Fruit fly (Drosophila melanogaster) whole organism, embryonic: ENCODE measurements around the gene CG12974.

Experiments used
- Atf3 ChIP-seq: fragments of 200-800 bp; sonication (Bioruptor generic); optimal IDR thresholded peaks from 3 replicates; lab custom pipeline; 2016; ENCODE audit warnings: missing biosample characterization, missing genetic modification characterization
- C15 ChIP-seq: fragments of 200-800 bp; sonication (Bioruptor generic); IDR thresholded peaks from 3 replicates; pipeline ENCODE4 v1.3.6; 2022; ENCODE audit warnings: missing biosample characterization, missing genetic modification characterization
- CG10147 ChIP-seq: fragments of 200-800 bp; sonication (Bioruptor generic); optimal IDR thresholded peaks from 2 replicates; lab custom pipeline; 2019; ENCODE audit warnings: missing biosample characterization, mild to moderate bottlenecking, missing genetic modification characterization, moderate library complexity
- CG11398 ChIP-seq: fragments of 200-800 bp; sonication (Bioruptor generic); optimal IDR thresholded peaks from 2 replicates; lab custom pipeline; 2016; ENCODE audit warnings: missing biosample characterization, missing genetic modification characterization
- CG1233 ChIP-seq: fragments of 200-800 bp; sonication (Bioruptor generic); optimal IDR thresholded peaks from 4 replicates; lab custom pipeline; 2018; ENCODE audit warnings: missing biosample characterization, mild to moderate bottlenecking, missing genetic modification characterization
- CG13296 ChIP-seq: fragments of 200-800 bp; sonication (Bioruptor generic); optimal IDR thresholded peaks from 3 replicates; lab custom pipeline; 2018; ENCODE audit warnings: missing biosample characterization, mild to moderate bottlenecking, missing genetic modification characterization
- CG13624 ChIP-seq: fragments of 200-800 bp; sonication (Bioruptor generic); optimal IDR thresholded peaks from 2 replicates; lab custom pipeline; 2016; ENCODE audit warnings: missing biosample characterization, missing genetic modification characterization
- CG15269 ChIP-seq: fragments of 200-800 bp; sonication (Bioruptor generic); optimal IDR thresholded peaks from 2 replicates; lab custom pipeline; 2018; ENCODE audit warnings: missing biosample characterization, mild to moderate bottlenecking, missing genetic modification characterization, moderate library complexity
- CG1603 ChIP-seq: fragments of 200-800 bp; sonication (Bioruptor generic); optimal IDR thresholded peaks from 2 replicates; lab custom pipeline; 2019; ENCODE audit warnings: missing biosample characterization, mild to moderate bottlenecking, missing genetic modification characterization, moderate library complexity
- CG17385 ChIP-seq: fragments of 200-800 bp; sonication (Bioruptor generic); optimal IDR thresholded peaks from 3 replicates; lab custom pipeline; 2018; ENCODE audit warnings: missing biosample characterization, mild to moderate bottlenecking, missing genetic modification characterization
- CG2116 ChIP-seq: fragments of 200-800 bp; sonication (Bioruptor generic); optimal IDR thresholded peaks from 3 replicates; lab custom pipeline; 2018; ENCODE audit warnings: missing biosample characterization, mild to moderate bottlenecking, missing genetic modification characterization
- CG2678 ChIP-seq: fragments of 200-800 bp; sonication (Bioruptor generic); optimal IDR thresholded peaks from 3 replicates; lab custom pipeline; 2019; ENCODE audit warnings: missing biosample characterization, mild to moderate bottlenecking, missing genetic modification characterization, moderate library complexity
- CG32772 ChIP-seq: fragments of 200-800 bp; sonication (Bioruptor generic); IDR thresholded peaks from 2 replicates; pipeline ENCODE4 v1.3.6; 2022; ENCODE audit warnings: missing biosample characterization, missing genetic modification characterization
- CG7556 ChIP-seq: fragments of 200-800 bp; sonication (Bioruptor generic); optimal IDR thresholded peaks from 2 replicates; lab custom pipeline; 2017; ENCODE audit warnings: missing biosample characterization, mild to moderate bottlenecking, missing genetic modification characterization
- CG7928 ChIP-seq: fragments of 200-800 bp; sonication (Bioruptor generic); optimal IDR thresholded peaks from 2 replicates; lab custom pipeline; 2017; ENCODE audit warnings: missing biosample characterization, mild to moderate bottlenecking, missing genetic modification characterization
- CG8388 ChIP-seq: fragments of 200-800 bp; sonication (Bioruptor generic); optimal IDR thresholded peaks from 2 replicates; lab custom pipeline; 2019; ENCODE audit warnings: missing biosample characterization, mild to moderate bottlenecking, missing genetic modification characterization, moderate library complexity
- CG8765 ChIP-seq: fragments of 200-800 bp; sonication (Bioruptor generic); IDR thresholded peaks from 2 replicates; pipeline ENCODE4 v1.3.6; 2022; ENCODE audit warnings: missing biosample characterization, missing genetic modification characterization
- CG9215 ChIP-seq: fragments of 200-800 bp; sonication (Bioruptor generic); IDR thresholded peaks from 2 replicates; pipeline ENCODE4 v1.3.6; 2022; ENCODE audit warnings: missing biosample characterization, missing genetic modification characterization
- CTCF ChIP-seq: fragments of 200-800 bp; sonication (Bioruptor generic); optimal IDR thresholded peaks from 2 replicates; lab custom pipeline; 2017; ENCODE audit warnings: missing biosample characterization, mild to moderate bottlenecking, missing genetic modification characterization, moderate library complexity
- D19B ChIP-seq: fragments of 200-800 bp; sonication (Bioruptor generic); optimal IDR thresholded peaks from 2 replicates; lab custom pipeline; 2017; ENCODE audit warnings: missing biosample characterization, mild to moderate bottlenecking, missing genetic modification characterization
- Dbx ChIP-seq: fragments of 200-800 bp; sonication (Bioruptor generic); IDR thresholded peaks from 3 replicates; pipeline ENCODE4 v1.3.6; 2022; ENCODE audit warnings: missing biosample characterization, missing genetic modification characterization
- Doc3 ChIP-seq: fragments of 200-800 bp; sonication (Bioruptor generic); IDR thresholded peaks from 3 replicates; pipeline ENCODE4 v1.3.6; 2022; ENCODE audit warnings: missing biosample characterization, missing genetic modification characterization; ENCODE audit not compliant: partially characterized antibody
- Eip74EF ChIP-seq, 2 experiments: fragments of 200-800 bp in 1 of 2; fragments of >200 bp in 1 of 2; sonication (Bioruptor generic) in 1 of 2; optimal IDR thresholded peaks; 2 replicates each; lab custom pipeline; 2017 to 2019; ENCODE audit warnings: missing biosample characterization in 2 of 2, missing genetic modification characterization in 2 of 2, mild to moderate bottlenecking in 1 of 2, moderate library complexity in 1 of 2
- Elba2 ChIP-seq: fragments of 200-800 bp; sonication (Bioruptor generic); optimal IDR thresholded peaks from 3 replicates; lab custom pipeline; 2016; ENCODE audit warnings: missing biosample characterization, missing genetic modification characterization
- Gug ChIP-seq: fragments of 200-800 bp; sonication (Bioruptor generic); IDR thresholded peaks from 4 replicates; pipeline ENCODE4 v1.3.6; 2022; ENCODE audit warnings: missing biosample characterization, missing genetic modification characterization
- HLHmδ ChIP-seq: fragments of 200-800 bp; sonication (Bioruptor generic); optimal IDR thresholded peaks from 2 replicates; lab custom pipeline; 2018; ENCODE audit warnings: missing biosample characterization, mild to moderate bottlenecking, missing genetic modification characterization, moderate library complexity
- NC2α ChIP-seq: fragments of 200-800 bp; sonication (Bioruptor generic); optimal IDR thresholded peaks from 2 replicates; lab custom pipeline; 2016; ENCODE audit warnings: missing biosample characterization, missing genetic modification characterization
- Poxn ChIP-seq: fragments of 200-800 bp; sonication (Bioruptor generic); IDR thresholded peaks from 2 replicates; pipeline ENCODE4 v1.3.6; 2022; ENCODE audit warnings: missing biosample characterization, missing genetic modification characterization
- Ptx1 ChIP-seq: fragments of 200-800 bp; sonication (Bioruptor generic); IDR thresholded peaks from 2 replicates; pipeline ENCODE4 v1.3.6; 2022; ENCODE audit warnings: missing biosample characterization, missing genetic modification characterization
- Scr ChIP-seq: fragments of 200-800 bp; sonication (Bioruptor generic); IDR thresholded peaks from 2 replicates; pipeline ENCODE4 v1.3.6; 2022; ENCODE audit warnings: missing biosample characterization, missing genetic modification characterization; ENCODE audit not compliant: partially characterized antibody
- Side ChIP-seq: fragments of 200-800 bp; sonication (Bioruptor generic); optimal IDR thresholded peaks from 2 replicates; lab custom pipeline; 2016; ENCODE audit warnings: missing biosample characterization, missing genetic modification characterization
- Ssrp ChIP-seq: fragments of 200-800 bp; sonication (Bioruptor generic); optimal IDR thresholded peaks from 2 replicates; lab custom pipeline; 2018; ENCODE audit warnings: missing biosample characterization, mild to moderate bottlenecking, missing genetic modification characterization, moderate library complexity
- ato ChIP-seq: fragments of 200-800 bp; sonication (Bioruptor generic); IDR thresholded peaks from 2 replicates; pipeline ENCODE4 v1.3.6; 2022; ENCODE audit warnings: missing biosample characterization, missing genetic modification characterization; ENCODE audit not compliant: partially characterized antibody
- bbx ChIP-seq: fragments of 200-800 bp; sonication (Bioruptor generic); IDR thresholded peaks from 2 replicates; pipeline ENCODE4 v1.3.6; 2022; ENCODE audit warnings: missing biosample characterization, missing genetic modification characterization; ENCODE audit not compliant: partially characterized antibody
- btn ChIP-seq: fragments of 200-800 bp; sonication (Bioruptor generic); optimal IDR thresholded peaks from 2 replicates; lab custom pipeline; 2016; ENCODE audit warnings: missing biosample characterization, missing genetic modification characterization
- cato ChIP-seq: fragments of 200-800 bp; sonication (Bioruptor generic); optimal IDR thresholded peaks from 2 replicates; lab custom pipeline; 2016; ENCODE audit warnings: missing biosample characterization, missing genetic modification characterization, borderline replicate concordance
- crc ChIP-seq: fragments of 200-800 bp; sonication (Bioruptor generic); optimal IDR thresholded peaks from 2 replicates; lab custom pipeline; 2016; ENCODE audit warnings: missing biosample characterization, missing genetic modification characterization
- ewg ChIP-seq: fragments of 200-800 bp; sonication (Bioruptor generic); optimal IDR thresholded peaks from 3 replicates; lab custom pipeline; 2017; ENCODE audit warnings: mild to moderate bottlenecking, missing biosample characterization, missing genetic modification reagents, missing genetic modification characterization
- ham ChIP-seq: fragments of 200-800 bp; sonication (Bioruptor generic); IDR thresholded peaks from 2 replicates; pipeline ENCODE4 v1.3.6; 2022; ENCODE audit warnings: missing biosample characterization, missing genetic modification characterization
- hbn ChIP-seq: fragments of 200-800 bp; sonication (Bioruptor generic); IDR thresholded peaks from 2 replicates; pipeline ENCODE4 v1.3.6; 2022; ENCODE audit warnings: missing biosample characterization, missing genetic modification characterization; ENCODE audit not compliant: partially characterized antibody
- ind ChIP-seq: fragments of 200-800 bp; sonication (Bioruptor generic); optimal IDR thresholded peaks from 3 replicates; lab custom pipeline; 2016; ENCODE audit warnings: missing biosample characterization, missing genetic modification characterization
- kay ChIP-seq: fragments of 200-800 bp; sonication (Bioruptor generic); optimal IDR thresholded peaks from 2 replicates; lab custom pipeline; 2016; ENCODE audit warnings: missing biosample characterization, missing genetic modification characterization
- mirr ChIP-seq: fragments of 200-800 bp; sonication (Bioruptor generic); optimal IDR thresholded peaks from 3 replicates; lab custom pipeline; 2018; ENCODE audit warnings: missing biosample characterization, mild to moderate bottlenecking, missing genetic modification characterization
- pho ChIP-seq: fragments of 200-800 bp; sonication (Bioruptor generic); optimal IDR thresholded peaks from 2 replicates; lab custom pipeline; 2016; ENCODE audit warnings: missing biosample characterization, missing genetic modification characterization
- sima ChIP-seq: fragments of 200-800 bp; sonication (Bioruptor generic); optimal IDR thresholded peaks from 2 replicates; lab custom pipeline; 2016; ENCODE audit warnings: missing biosample characterization, missing genetic modification characterization
- tin ChIP-seq: fragments of 200-800 bp; sonication (Bioruptor generic); optimal IDR thresholded peaks from 3 replicates; lab custom pipeline; 2016; ENCODE audit warnings: missing biosample characterization, missing genetic modification characterization
- tio ChIP-seq: fragments of 200-800 bp; sonication (Bioruptor generic); optimal IDR thresholded peaks from 2 replicates; lab custom pipeline; 2017; ENCODE audit warnings: missing biosample characterization, missing genetic modification characterization, inconsistent platforms
- unc-4 ChIP-seq: fragments of 200-800 bp; sonication (Bioruptor generic); IDR thresholded peaks from 2 replicates; pipeline ENCODE4 v1.3.6; 2022; ENCODE audit warnings: missing biosample characterization, missing genetic modification characterization; ENCODE audit not compliant: partially characterized antibody
- zen ChIP-seq: fragments of 200-800 bp; sonication (Bioruptor generic); optimal IDR thresholded peaks from 3 replicates; lab custom pipeline; 2018; ENCODE audit warnings: missing biosample characterization, mild to moderate bottlenecking, missing genetic modification characterization, moderate library complexity
- zen2 ChIP-seq: fragments of 200-800 bp; sonication (Bioruptor generic); IDR thresholded peaks from 3 replicates; pipeline ENCODE4 v1.3.6; 2022; ENCODE audit warnings: missing biosample characterization, missing genetic modification characterization; ENCODE audit not compliant: partially characterized antibody
- zf30C ChIP-seq: fragments of 200-800 bp; sonication (Bioruptor generic); optimal IDR thresholded peaks from 3 replicates; lab custom pipeline; 2018; ENCODE audit warnings: missing biosample characterization, mild to moderate bottlenecking, missing genetic modification characterization
- zfh1 ChIP-seq: fragments of 200-800 bp; sonication (Bioruptor generic); IDR thresholded peaks from 3 replicates; pipeline ENCODE4 v1.3.6; 2022; ENCODE audit warnings: missing biosample characterization, missing genetic modification characterization

The CG12974 gene

dm6 chr3L:21259257-21259656 lies 26.5 kb downstream of the CG12974 start (continued):
- TF ChIP-seq Eip74EF (GFP tag; optimal IDR thresholded peaks at IDR 0.05; lab: Kevin White, UChicago) (no peak), Elba2 (GFP tag; lab: Kevin White, UChicago) (no peak), zen (tag; lab: Kevin White, UChicago) (no peak), HLHmδ (GFP tag; lab: Kevin White, UChicago) (peak; percentile 32), CG7928 (GFP tag; lab: Kevin White, UChicago) (no peak), CG2116 (GFP tag; lab: Kevin White, UChicago) (no peak), CG13296 (GFP tag; lab: Kevin White, UChicago) (no peak), CTCF (no peak), Dbx (GFP tag; lab: Robert Waterston, UW) (no peak), pho (GFP tag; lab: Kevin White, UChicago) (no peak), CG1233 (GFP tag; lab: Kevin White, UChicago) (no peak), NC2α (no peak), CG11398 (GFP tag; lab: Kevin White, UChicago) (no peak), crc (no peak), tin (GFP tag; lab: Kevin White, UChicago) (no peak), Side (GFP tag; lab: Kevin White, UChicago) (no peak), zfh1 (no peak), Gug (GFP tag; lab: Robert Waterston, UW) (no peak), tio (GFP tag; lab: Kevin White, UChicago) (no peak), CG7556 (GFP tag; lab: Kevin White, UChicago) (no peak), ind (no peak), D19B (GFP tag; lab: Kevin White, UChicago) (no peak), unc-4 (GFP tag; lab: Robert Waterston, UW) (no peak), kay (GFP tag; lab: Kevin White, UChicago) (no peak), CG8388 (GFP tag; lab: Kevin White, UChicago) (no peak), ewg (peak; percentile 32), cato (GFP tag; lab: Kevin White, UChicago) (no peak), CG1603 (tag; lab: Kevin White, UChicago) (peak; percentile 57), Poxn (no peak), zen2 (GFP tag; lab: Robert Waterston, UW) (no peak), Ssrp (tag; lab: Kevin White, UChicago) (peak; percentile 9), ato (GFP tag; lab: Robert Waterston, UW) (no peak), sima (GFP tag; lab: Kevin White, UChicago) (no peak), hbn (GFP tag; lab: Robert Waterston, UW) (no peak), CG15269 (tag; lab: Kevin White, UChicago) (no peak), mirr (GFP tag; lab: Kevin White, UChicago) (no peak), Doc3 (GFP tag; lab: Robert Waterston, UW) (no peak), Atf3 (no peak), bbx (GFP tag; lab: Robert Waterston, UW) (no peak), CG2678 (tag; lab: Kevin White, UChicago) (peak; percentile 18), CG10147 (no peak), Scr (GFP tag; lab: Robert Waterston, UW) (no peak), C15 (GFP tag; lab: Robert Waterston, UW) (no peak), zf30C (GFP tag; lab: Kevin White, UChicago) (no peak), btn (GFP tag; lab: Kevin White, UChicago) (no peak), CG9215 (no peak), CG13624 (GFP tag; lab: Kevin White, UChicago) (no peak), CG8765 (no peak), Ptx1 (GFP tag; lab: Robert Waterston, UW) (no peak), CG17385 (GFP tag; lab: Kevin White, UChicago) (no peak), CG32772 (GFP tag; lab: Robert Waterston, UW) (peak; percentile 13; the same call in 1 of the 2 replicates), ham (GFP tag; lab: Robert Waterston, UW) (no peak)
